Worm (Caenorhabditis elegans) whole organism, dauer: ENCODE data around the gene wars-1.

ENCODE experiments used
- unc-62 ChIP-seq: sonication (generic microtip); optimal IDR thresholded peaks from 2 replicates; lab custom pipeline; 2017; ENCODE audit warnings: missing biosample characterization, missing genetic modification reagents, missing genetic modification characterization

wars-1 gene

DNA sequence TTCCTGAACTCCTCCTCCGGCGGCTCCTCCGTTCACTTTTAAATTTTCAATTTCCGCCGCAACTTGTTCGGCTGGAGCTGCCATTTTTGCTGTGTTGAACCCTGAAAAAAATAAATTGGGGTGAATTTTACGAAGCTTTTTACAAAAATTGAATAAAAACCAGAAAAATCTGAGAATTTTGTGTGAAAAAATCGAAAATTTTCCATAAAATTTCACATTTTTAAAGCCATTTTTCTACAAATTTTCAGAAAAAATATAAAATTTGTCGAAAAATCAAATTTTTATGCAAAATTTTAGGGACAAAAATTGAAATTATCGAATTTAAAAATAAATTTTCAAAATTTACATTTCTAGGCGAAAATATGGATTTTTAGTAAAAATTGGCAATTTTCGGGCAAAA lies at the start of gene wars-1:
TSS of gene wars-1 (minus strand) at position 101 of the 400 bp plus-strand sequence.
- TF ChIP-seq unc-62 (GFP tag; lab: Kevin White, UChicago) = no peak

DNA sequence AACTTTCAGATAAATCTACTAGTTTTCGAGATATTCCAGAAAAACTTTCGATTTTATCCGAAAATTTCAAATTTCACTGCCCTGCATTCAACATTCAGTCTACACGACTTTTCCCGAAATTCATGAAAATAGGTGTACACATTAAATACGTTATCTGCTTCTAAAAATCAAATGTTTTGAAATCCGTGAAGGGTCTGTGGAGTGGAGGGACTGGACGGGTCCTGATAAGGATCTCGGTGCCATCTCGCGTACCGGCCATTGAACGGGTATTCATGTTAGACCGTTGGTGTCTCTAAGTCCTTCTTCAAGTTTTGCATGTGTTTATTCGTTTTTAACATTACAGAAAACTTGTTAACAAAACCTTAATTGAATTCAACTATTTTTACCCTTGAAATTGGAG lies 48.5 kb upstream of the wars-1 start:
- no peak for TF ChIP-seq unc-62 (GFP tag; lab: Kevin White, UChicago)

DNA sequence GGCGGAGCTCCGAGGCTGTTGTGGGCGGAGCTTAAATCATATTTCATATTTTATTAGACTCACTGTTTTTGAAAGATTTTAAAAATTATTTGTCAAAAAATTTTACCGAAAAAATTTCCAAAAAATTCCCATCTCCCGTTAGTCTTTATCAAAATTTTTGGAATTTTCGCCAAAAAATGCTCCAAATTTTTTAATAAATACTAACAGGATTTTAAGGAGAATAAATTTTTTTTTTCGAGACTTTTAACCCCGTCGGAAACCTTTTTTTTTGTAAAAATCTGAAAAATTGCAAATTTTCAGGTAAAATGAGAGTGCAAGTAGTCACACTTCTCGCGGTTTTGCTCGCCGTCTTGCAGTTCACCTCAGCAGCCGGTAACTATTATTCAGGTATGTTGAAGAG lies 44.5 kb upstream of the wars-1 start, which contains the start of gene mihp-2:
TSS of gene mihp-2 (plus strand) at position 301 of the 400 bp plus-strand sequence.
- no peak for TF ChIP-seq unc-62 (GFP tag; lab: Kevin White, UChicago)

DNA sequence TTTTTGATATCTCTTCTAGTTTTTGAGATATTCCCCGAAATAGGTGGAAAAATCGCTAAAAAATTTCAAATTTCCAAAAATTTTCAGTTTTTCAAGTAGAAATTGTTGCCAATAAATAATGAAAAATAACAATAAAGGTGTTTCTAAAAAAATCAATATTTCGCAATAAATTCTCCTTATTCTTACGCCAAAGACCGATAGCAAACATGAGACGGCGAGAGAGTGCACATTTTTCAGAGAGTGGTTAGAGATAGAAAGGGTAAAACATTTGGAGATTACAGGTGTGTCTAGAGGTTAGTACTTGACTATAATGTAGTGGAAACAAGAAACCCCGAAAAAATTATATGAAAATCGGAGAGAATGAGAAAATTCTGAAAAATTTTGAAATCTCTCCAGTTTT lies 42.5 kb upstream of the wars-1 start:
- no peak for TF ChIP-seq unc-62 (GFP tag; lab: Kevin White, UChicago)

DNA sequence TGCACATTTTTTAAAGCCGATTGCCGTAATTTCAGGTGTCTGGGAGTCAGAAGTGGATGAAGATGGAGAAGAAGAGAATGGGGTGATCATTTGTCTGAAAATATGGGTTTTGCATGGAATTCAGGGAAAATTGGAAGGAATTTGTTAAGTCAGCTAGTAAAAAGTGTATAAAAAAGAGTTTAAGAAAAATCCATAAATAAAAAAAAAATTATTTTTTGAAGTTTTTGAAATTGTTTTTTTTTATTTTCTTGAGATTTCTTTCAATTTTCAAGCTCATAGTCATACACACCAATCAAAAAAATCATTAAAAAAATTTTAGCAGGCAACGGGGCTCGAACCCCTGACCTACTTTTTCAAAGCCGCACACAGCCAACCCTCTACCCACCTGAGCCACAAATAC lies 41.4 kb upstream of the wars-1 start, which contains the start of gene nhr-243:
TSS of gene nhr-243 (minus strand) at position 101 of the 400 bp plus-strand sequence.
- no peak for TF ChIP-seq unc-62 (GFP tag; lab: Kevin White, UChicago)

DNA sequence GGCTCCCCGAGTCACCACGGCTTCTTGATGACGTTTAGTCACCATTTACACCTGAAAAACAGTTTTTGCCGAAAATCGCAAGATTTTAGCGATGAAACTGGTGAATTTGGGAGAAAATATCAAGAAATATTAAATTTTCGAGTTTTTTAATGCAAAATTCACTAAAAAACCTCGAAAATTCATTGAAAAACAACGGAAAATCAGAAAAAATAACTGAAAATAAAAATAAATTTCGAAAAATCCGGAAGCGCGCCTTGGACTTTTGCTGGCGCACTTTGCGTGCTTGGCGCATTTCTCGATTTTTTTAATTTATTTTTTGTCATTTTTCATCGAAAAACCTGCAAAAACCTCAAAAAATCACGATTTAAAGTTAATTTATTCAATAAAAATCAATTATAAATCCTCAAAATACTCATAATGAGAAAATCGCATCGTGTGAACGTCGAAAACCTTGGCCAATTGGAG lies 35.9 kb upstream of the wars-1 start, which contains the start of gene emb-4:
TSS of gene emb-4 (minus strand) at position 51 of the 465 bp plus-strand sequence.
- no peak for TF ChIP-seq unc-62 (GFP tag; lab: Kevin White, UChicago)

DNA sequence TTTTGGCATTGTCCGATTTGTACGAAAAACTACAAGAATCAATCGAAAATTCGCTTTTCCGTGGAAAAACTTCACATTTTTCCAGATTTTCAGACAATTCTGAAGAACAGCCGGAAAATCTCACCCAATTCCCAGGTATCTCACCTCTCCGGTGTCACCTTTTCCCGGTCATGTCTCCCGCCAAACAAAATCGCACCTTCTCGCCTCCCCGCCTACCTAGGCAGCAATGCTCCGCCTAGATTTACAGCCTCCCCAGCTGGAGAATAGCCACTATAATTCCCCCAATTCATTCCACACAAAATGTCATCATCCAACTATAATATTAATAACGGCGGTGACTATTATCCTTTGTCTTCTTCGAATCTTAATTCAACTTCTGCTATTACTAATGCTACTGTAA lies 14.8 kb upstream of the wars-1 start, which contains the start of gene ceh-51:
TSS of gene ceh-51 (plus strand) at position 301 of the 400 bp plus-strand sequence.
- TF ChIP-seq unc-62 (GFP tag; lab: Kevin White, UChicago) = no peak

DNA sequence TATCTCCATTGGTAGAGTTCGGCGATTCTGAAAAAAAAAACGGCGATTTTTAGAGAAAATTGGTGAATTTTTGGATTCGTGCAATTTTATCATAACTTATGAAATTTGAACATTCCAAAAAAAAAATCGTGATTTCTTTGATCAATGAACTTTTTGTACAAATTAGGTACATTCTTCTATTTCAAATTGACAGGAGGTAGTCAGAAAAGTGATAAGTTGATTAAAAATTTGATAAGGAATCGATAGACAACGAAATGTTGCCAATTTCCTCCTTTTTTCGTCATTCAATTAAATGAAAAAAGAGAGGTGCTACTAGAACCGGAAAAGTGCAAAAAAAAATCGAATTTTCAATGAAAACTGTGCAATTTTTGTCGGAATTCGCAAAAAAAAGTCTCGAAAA lies 11.9 kb upstream of the wars-1 start:
- TF ChIP-seq unc-62 (GFP tag; lab: Kevin White, UChicago) = no peak

DNA sequence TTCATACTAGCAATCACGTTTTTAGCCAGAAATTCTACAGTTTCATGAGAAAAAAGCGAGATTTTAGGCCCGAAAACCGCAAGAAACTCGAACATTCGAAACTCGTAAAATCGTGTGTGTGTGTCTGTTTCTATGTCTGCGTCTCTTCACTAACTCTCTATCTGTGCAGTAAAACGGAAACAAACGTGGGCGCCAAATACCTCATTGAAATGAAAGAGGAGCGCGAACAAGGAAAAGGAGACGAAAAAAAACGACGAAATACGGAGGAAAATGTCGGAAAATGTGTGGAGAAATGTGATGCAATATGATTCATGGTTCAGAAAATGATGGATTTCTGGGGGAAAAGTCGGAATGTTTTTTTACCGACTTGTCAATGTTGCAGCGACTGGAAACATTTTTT lies 9.5 kb upstream of the wars-1 start:
- TF ChIP-seq unc-62 (GFP tag; lab: Kevin White, UChicago) = no peak

DNA sequence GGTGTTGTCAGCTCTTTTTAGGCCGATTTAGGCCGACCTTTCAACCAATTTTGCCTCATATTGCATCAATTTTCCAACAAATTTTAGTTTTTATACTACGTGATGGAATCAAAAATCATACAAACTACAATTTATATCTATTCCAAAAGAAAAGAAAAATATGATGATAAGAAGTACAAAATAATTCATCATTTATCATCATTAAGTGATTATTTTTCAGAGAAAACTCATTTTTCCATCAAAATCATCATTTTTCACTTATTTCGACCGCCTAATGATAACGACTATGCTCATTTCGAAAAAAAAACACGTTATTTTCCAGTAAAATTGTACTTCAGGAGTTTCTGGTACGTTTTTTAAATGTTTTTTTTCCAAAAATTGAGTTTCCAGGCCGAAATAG lies 4.2 kb downstream of the wars-1 start:
- no peak for TF ChIP-seq unc-62 (GFP tag; lab: Kevin White, UChicago)

DNA sequence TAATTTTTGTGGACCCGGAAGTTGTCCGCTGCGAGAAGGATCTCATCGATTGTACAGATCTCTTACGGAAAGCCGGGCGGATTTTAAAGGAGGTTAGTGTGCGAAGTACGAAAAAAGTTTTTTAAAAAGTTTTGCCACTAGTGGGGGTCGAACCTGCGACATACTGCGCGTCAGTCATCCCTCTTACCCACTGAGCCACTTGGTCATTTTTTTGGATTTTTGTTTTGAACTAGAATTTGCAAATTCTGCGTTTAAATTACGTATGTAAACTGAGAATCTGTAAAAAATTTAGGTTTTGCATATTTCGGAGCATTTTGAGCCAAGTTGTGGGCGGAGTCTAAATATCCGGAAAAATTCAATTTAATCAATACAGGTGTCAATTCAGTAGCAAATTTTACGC lies 10.4 kb downstream of the wars-1 start:
- no peak for TF ChIP-seq unc-62 (GFP tag; lab: Kevin White, UChicago)

DNA sequence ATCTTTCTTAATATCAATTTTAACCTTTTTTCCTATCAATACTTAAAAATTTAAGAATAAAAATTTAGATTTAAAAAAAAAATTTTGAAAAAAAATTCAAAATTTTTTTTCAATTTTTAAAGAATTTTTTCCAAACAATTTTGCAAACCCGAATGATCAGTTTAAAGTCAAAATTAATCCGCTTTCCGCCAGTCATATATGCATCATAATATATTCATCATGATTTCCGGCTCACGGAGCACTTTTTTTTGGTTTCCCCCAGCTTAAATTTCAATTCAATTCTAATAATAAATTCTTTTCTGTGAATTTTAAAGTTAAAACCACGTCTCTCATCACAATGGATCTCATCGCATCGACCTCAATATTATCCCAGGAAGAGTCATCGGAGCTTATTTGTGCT lies 12.5 kb downstream of the wars-1 start, which contains the start of gene nhr-230:
TSS of gene nhr-230 (plus strand) at position 301 of the 400 bp plus-strand sequence.
- no peak for TF ChIP-seq unc-62 (GFP tag; lab: Kevin White, UChicago)

DNA sequence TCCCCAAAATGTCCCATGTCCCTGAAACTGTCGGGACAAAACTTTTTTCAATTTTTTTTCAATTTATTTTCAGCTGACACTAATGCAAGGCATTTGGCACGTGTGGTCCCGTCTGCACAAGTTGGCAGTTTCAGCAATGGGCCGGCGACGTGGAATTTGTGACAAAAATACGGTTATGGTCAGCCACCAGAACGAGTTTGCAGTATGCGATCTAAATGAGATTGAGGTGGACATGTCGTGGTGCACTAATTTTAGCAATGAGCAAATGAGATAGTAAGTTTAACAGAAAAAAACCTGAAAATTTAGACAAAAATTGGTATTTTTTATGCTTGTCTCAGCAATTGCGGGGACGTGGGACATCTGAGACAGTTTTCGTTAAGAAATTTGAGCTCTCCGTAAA lies 16.6 kb downstream of the wars-1 start:
- TF ChIP-seq unc-62 (GFP tag; lab: Kevin White, UChicago) = no peak

DNA sequence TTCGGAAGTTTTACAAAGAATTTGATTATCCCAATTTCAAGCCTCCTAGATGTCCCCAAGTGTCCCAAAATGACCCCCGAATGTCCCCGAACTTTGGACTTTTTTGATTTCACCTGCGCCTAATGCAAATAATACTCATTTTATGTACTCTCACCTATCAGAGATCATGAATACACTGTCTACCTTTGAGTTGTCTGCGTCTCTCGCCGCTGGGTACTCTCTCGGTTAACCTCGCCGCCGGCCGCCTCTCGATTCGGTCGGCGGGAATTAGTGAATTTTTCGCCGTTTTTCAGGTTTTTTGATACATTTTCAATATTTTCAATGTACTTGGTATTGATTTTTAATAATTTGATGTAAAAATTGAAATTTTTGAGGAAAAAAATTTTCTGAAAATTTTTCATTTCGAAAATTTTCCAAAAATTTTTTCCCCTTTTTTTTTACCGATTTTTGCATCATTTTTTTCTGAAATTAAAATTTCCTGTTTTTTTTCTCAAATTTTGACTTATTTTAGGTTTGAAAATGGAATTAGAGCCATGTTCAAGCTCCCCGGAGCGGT lies 20.1 kb downstream of the wars-1 start, which contains the start of gene nhr-65:
TSS of gene nhr-65 (plus strand) at position 506 of the 556 bp plus-strand sequence.
- TF ChIP-seq unc-62 (GFP tag; lab: Kevin White, UChicago) = no peak

DNA sequence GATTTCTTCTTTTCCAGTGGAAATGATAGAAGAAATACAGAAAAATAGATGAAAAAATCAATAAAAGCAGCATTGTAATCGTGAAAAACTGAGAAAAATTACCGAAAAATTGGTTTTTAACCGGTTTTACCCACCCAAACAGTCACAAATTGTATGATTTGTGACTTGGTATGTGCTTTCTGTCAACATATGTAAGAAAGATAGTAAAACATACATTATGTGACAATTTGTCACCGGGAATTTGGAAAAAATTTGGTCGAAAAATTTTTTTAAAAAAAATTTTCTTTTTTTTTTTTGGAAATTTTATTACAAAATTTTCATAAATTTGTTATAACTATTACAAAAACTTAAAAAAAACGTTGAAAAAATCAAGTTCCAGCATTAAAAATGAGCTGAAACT lies 21.9 kb downstream of the wars-1 start, which contains the start of gene cyp-33D3:
TSS of gene cyp-33D3 (minus strand) at position 101 of the 400 bp plus-strand sequence.
- TF ChIP-seq unc-62 (GFP tag; lab: Kevin White, UChicago) = no peak

DNA sequence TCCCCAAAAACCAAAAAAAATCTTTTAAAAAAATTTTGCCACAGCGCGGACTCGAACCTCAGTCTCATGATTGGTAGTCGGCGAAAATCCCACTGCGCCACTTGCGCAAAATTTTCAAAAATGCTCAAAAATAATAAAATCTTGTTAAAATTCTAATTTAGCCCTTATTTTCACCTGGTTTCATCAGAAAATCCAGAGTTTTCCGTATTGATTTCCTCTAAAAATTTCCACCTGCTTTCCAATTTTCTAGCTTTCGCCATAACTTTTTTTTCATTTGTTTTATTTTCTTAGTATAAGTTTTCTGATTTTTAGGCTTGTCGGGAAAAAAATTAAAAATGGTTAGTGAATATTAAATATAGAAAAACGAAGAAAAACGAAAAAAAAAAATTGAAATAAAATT lies 31.6 kb downstream of the wars-1 start:
- no peak for TF ChIP-seq unc-62 (GFP tag; lab: Kevin White, UChicago)

DNA sequence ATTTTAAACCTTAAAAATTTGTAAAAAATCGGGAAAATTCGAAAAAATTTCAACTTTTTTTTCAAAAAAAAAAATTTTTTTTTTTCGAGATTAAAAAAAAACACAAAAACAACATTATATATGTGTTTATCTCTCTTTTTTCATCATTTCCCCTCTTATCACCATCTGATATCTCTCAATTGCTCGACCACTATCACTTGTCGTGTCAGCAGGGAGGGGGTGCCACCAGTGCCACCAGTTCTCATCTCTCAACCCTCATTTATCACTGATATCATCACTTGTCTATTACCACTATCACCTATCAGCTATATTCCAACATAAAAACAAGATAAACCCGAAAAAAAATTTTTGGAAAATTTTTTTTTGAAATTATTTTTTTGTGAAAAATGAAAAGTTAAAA lies 32.6 kb downstream of the wars-1 start:
- TF ChIP-seq unc-62 (GFP tag; lab: Kevin White, UChicago) = no peak
